Worm (Caenorhabditis elegans): ENCODE data around the gene F15E6.3.

DNA sequence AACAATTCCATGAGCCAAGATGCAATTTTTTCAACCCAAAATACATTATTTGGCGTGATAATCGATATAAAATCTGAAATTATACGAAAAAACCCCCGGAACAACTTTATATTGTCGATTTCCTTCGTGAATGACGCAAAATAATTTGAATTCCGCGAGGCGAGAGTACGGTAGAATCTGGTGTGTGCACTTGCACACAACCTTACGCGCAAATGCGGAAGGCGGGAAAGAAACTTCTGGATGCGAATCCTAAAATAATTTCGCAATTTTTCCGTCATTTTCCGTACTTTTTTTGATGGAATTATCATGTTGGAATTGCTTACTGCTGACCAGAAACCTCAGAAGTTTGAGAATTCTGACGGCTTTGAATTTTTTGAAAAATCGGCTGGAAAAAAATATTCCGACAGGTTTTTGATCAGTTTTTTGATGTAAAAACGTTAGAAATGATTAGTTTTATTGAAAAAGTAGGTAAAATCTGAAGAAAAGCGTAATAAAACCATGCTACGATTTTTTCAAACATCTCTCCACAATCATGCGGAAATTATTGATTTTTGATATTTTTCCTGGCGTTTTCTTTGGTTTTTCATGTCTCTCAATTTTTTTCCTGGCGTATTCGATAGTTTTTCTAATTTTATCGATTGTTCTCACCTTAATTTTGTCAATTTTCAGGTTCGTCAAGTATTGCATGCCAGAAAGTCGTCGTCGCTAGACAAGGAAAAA, 12.7 kb downstream of the F15E6.3 start, which contains the start of gene set-9:
- TF ChIP-seq nhr-11 (tag; optimal IDR thresholded peaks at IDR 0.05), result no peak
- no peak for TF ChIP-seq pqm-1 (tag; optimal IDR thresholded peaks at IDR 0.05)
- TF ChIP-seq ceh-18 (tag; optimal IDR thresholded peaks at IDR 0.05), result no peak
- TF ChIP-seq che-1 (tag; optimal IDR thresholded peaks at IDR 0.05), result no peak
- TF ChIP-seq hlh-15 (tag; optimal IDR thresholded peaks at IDR 0.05), result no peak
- no peak for TF ChIP-seq eyg-1 (tag; optimal IDR thresholded peaks at IDR 0.05)
